Fruit fly (Drosophila melanogaster): ENCODE measurements around the gene Pop5.

DNA sequence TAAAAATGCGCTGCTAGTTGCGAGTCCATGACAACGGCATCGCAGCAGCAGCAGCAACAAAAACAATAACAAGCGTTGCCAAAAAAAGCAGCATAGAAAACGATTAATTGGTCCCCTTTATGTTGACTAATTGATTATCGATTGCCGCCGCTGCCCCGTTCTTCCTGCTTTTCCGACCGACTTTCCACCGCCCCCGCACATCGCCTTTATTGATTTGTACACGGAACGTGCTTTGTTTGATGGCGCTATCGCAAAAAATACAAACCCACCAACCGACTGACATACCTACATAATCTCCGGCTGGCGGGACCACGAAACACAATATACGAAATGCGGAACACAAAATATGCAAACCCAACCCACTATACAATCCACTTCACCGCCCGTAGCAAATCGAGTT lies 6.6 kb upstream of the Pop5 start:
- TF ChIP-seq CG8319 (GFP tag; optimal IDR thresholded peaks at IDR 0.05) = no peak
- no peak for TF ChIP-seq fkh (GFP tag; optimal IDR thresholded peaks at IDR 0.05)
- TF ChIP-seq pdm3 (GFP tag; optimal IDR thresholded peaks at IDR 0.05) = no peak
- TF ChIP-seq achi (GFP tag; optimal IDR thresholded peaks at IDR 0.05) = no peak
- no peak for TF ChIP-seq Gug (GFP tag; IDR thresholded peaks at IDR 0.05)
